Worm (Caenorhabditis elegans): ENCODE data around the gene H05C05.2.

ce11 chrIII:2920281-2920680 is 45.2 kb downstream of the H05C05.2 start:
- TF ChIP-seq elt-3 (tag; optimal IDR thresholded peaks at IDR 0.05) = no peak
- TF ChIP-seq M03D4.4 (tag; optimal IDR thresholded peaks at IDR 0.05) = no peak
